Worm (Caenorhabditis elegans) whole organism, early embryonic: Measurements from ENCODE around the gene srx-93.

Experiments used
- ama-1 ChIP-seq: fragments of 150-350 bp; optimal IDR thresholded peaks from 2 replicates; lab custom pipeline; 2014
- flt-1 ChIP-seq: fragments of 200-800 bp; sonication (Bioruptor generic); IDR thresholded peaks from 2 replicates; pipeline ENCODE4 v1.3.6; 2022; ENCODE audit warnings: missing genetic modification characterization, missing compliant biosample characterization
- hnd-1 ChIP-seq: sonication (generic microtip); optimal IDR thresholded peaks from 2 replicates; lab custom pipeline; 2016; ENCODE audit warnings: missing genetic modification characterization, missing compliant biosample characterization

- TF ChIP-seq flt-1 (GFP tag; lab: Robert Waterston, UW) (no peak), ama-1 (lab: Kevin White, UChicago) (no peak), hnd-1 (tag; lab: Kevin White, UChicago) (no peak)
Measured at ce11 chrV:3586014-3586689, 34.4 kb downstream of the srx-93 start, which contains the start of the genes rpl-11.1 and T22F3.2.
